Worm (Caenorhabditis elegans): ENCODE measurements around the gene clec-72.

- TF ChIP-seq ceh-58 (GFP tag; IDR thresholded peaks at IDR 0.05) (no peak), sdz-38 (tag; optimal IDR thresholded peaks at IDR 0.05) (no peak), ztf-3 (GFP tag; optimal IDR thresholded peaks at IDR 0.05) (no peak), ekl-4 (GFP tag; IDR thresholded peaks at IDR 0.05) (no peak), F52B5.7 (tag; optimal IDR thresholded peaks at IDR 0.05) (no peak), lir-1 (GFP tag; conservative IDR thresholded peaks at IDR 0.05) (no peak)
Measured at ce11 chrIV:3965013-3965412, 20.4 kb downstream of the clec-72 start, which contains the start of gene clec-76.
